Fruit fly (Drosophila melanogaster) whole organism, embryonic: ENCODE data around the gene CG13390.

ENCODE experiments used
- Atf3 ChIP-seq: fragments of 200-800 bp; sonication (Bioruptor generic); optimal IDR thresholded peaks from 3 replicates; lab custom pipeline; 2016; ENCODE audit warnings: missing biosample characterization, missing genetic modification characterization
- Bdp1 ChIP-seq: fragments of 200-800 bp; sonication (Bioruptor generic); optimal IDR thresholded peaks from 3 replicates; lab custom pipeline; 2016; ENCODE audit warnings: missing biosample characterization, missing genetic modification characterization
- CG10147 ChIP-seq: fragments of 200-800 bp; sonication (Bioruptor generic); optimal IDR thresholded peaks from 2 replicates; lab custom pipeline; 2019; ENCODE audit warnings: missing biosample characterization, mild to moderate bottlenecking, missing genetic modification characterization, moderate library complexity
- CG10366 ChIP-seq: fragments of 200-800 bp; sonication (Bioruptor generic); IDR thresholded peaks from 2 replicates; pipeline ENCODE4 v1.3.6; 2022; ENCODE audit warnings: missing biosample characterization, missing genetic modification characterization
- CG14014 ChIP-seq: fragments of 200-800 bp; sonication (Bioruptor generic); IDR thresholded peaks from 2 replicates; pipeline ENCODE4 v1.3.6; 2022; ENCODE audit warnings: missing biosample characterization, missing genetic modification characterization
- CG15269 ChIP-seq: fragments of 200-800 bp; sonication (Bioruptor generic); optimal IDR thresholded peaks from 2 replicates; lab custom pipeline; 2018; ENCODE audit warnings: missing biosample characterization, mild to moderate bottlenecking, missing genetic modification characterization, moderate library complexity
- CG15601 ChIP-seq: fragments of 200-800 bp; sonication (Bioruptor generic); optimal IDR thresholded peaks from 3 replicates; lab custom pipeline; 2019; ENCODE audit warnings: missing biosample characterization, mild to moderate bottlenecking, missing genetic modification characterization, moderate library complexity
- CG1602 ChIP-seq: fragments of 200-800 bp; sonication (Bioruptor generic); optimal IDR thresholded peaks from 3 replicates; lab custom pipeline; 2016; ENCODE audit warnings: missing biosample characterization, missing genetic modification characterization
- CG16863 ChIP-seq: fragments of 200-800 bp; sonication (Bioruptor generic); optimal IDR thresholded peaks from 3 replicates; lab custom pipeline; 2016; ENCODE audit warnings: missing biosample characterization, missing genetic modification characterization
- CG17328 ChIP-seq: fragments of 200-800 bp; sonication (Bioruptor generic); IDR thresholded peaks from 2 replicates; pipeline ENCODE4 v1.3.6; 2022; ENCODE audit warnings: missing biosample characterization, missing genetic modification characterization
- CG17829 ChIP-seq: fragments of 200-800 bp; optimal IDR thresholded peaks from 2 replicates; lab custom pipeline; 2019; ENCODE audit warnings: missing biosample characterization, mild to moderate bottlenecking, missing genetic modification characterization, moderate library complexity
- CG32767 ChIP-seq: fragments of 200-800 bp; sonication (Bioruptor generic); IDR thresholded peaks from 2 replicates; pipeline ENCODE4 v1.3.6; 2022; ENCODE audit warnings: missing biosample characterization, missing genetic modification characterization
- CG34224 ChIP-seq: fragments of 200-800 bp; sonication (Bioruptor generic); IDR thresholded peaks from 3 replicates; pipeline ENCODE4 v1.3.6; 2022; ENCODE audit warnings: missing biosample characterization, missing genetic modification characterization; ENCODE audit not compliant: partially characterized antibody
- CG42726 ChIP-seq: fragments of 200-800 bp; sonication (Bioruptor generic); IDR thresholded peaks from 2 replicates; pipeline ENCODE4 v1.3.6; 2022; ENCODE audit warnings: missing biosample characterization, missing genetic modification characterization; ENCODE audit not compliant: partially characterized antibody
- CG4360 ChIP-seq: fragments of 200-800 bp; sonication (Bioruptor generic); IDR thresholded peaks from 2 replicates; pipeline ENCODE4 v1.3.6; 2022; ENCODE audit warnings: missing biosample characterization, missing genetic modification characterization
- CG6813 ChIP-seq: fragments of 200-800 bp; sonication (Bioruptor generic); optimal IDR thresholded peaks from 2 replicates; lab custom pipeline; 2017; ENCODE audit warnings: missing biosample characterization, missing genetic modification characterization, mild to moderate bottlenecking, moderate library complexity, missing genetic modification reagents
- CG7271 ChIP-seq: fragments of 200-800 bp; sonication (Bioruptor generic); optimal IDR thresholded peaks from 2 replicates; lab custom pipeline; 2018; ENCODE audit warnings: missing biosample characterization, mild to moderate bottlenecking, missing genetic modification characterization, moderate library complexity
- CG7786 ChIP-seq: fragments of 200-800 bp; sonication (Bioruptor generic); optimal IDR thresholded peaks from 2 replicates; lab custom pipeline; 2016; ENCODE audit warnings: missing biosample characterization, missing genetic modification characterization
- CG8089 ChIP-seq: fragments of 200-800 bp; sonication (Bioruptor generic); optimal IDR thresholded peaks from 3 replicates; lab custom pipeline; 2016; ENCODE audit warnings: missing biosample characterization, missing genetic modification characterization
- CG9876 ChIP-seq: fragments of 200-800 bp; sonication (Bioruptor generic); optimal IDR thresholded peaks from 2 replicates; lab custom pipeline; 2016; ENCODE audit warnings: missing biosample characterization, missing genetic modification characterization
- Dfd ChIP-seq, 2 experiments: fragments of >200 bp; optimal IDR thresholded peaks; 2 replicates each; lab custom pipeline; 2017; ENCODE audit warnings: missing biosample characterization in 2 of 2, missing genetic modification characterization in 2 of 2
- Dp ChIP-seq: fragments of 200-800 bp; sonication (Bioruptor generic); optimal IDR thresholded peaks from 2 replicates; lab custom pipeline; 2018; ENCODE audit warnings: missing biosample characterization, mild to moderate bottlenecking, missing genetic modification characterization, moderate library complexity
- Gsc ChIP-seq: fragments of 200-800 bp; sonication (Bioruptor generic); IDR thresholded peaks from 2 replicates; pipeline ENCODE4 v1.3.6; 2022; ENCODE audit warnings: missing biosample characterization, missing genetic modification characterization
- Hr51 ChIP-seq, 2 experiments: fragments of 200-800 bp; sonication (Bioruptor generic); optimal IDR thresholded peaks; 2 replicates in 1 of 2; 3 replicates in 1 of 2; lab custom pipeline; 2016 to 2018; ENCODE audit warnings: missing biosample characterization in 2 of 2, missing genetic modification characterization in 2 of 2, mild to moderate bottlenecking in 1 of 2, moderate library complexity in 1 of 2
- Mrtf ChIP-seq: fragments of 200-800 bp; sonication (Bioruptor generic); IDR thresholded peaks from 3 replicates; pipeline ENCODE4 v1.3.6; 2022; ENCODE audit warnings: missing biosample characterization, missing genetic modification characterization
- NFAT ChIP-seq: fragments of 200-800 bp; sonication (Bioruptor generic); IDR thresholded peaks from 2 replicates; pipeline ENCODE4 v1.3.6; 2022; ENCODE audit warnings: missing biosample characterization, missing genetic modification characterization
- Ravus ChIP-seq: fragments of 200-800 bp; sonication (Bioruptor generic); IDR thresholded peaks from 2 replicates; pipeline ENCODE4 v1.3.6; 2022; ENCODE audit warnings: missing biosample characterization, missing genetic modification characterization
- Side ChIP-seq: fragments of 200-800 bp; sonication (Bioruptor generic); optimal IDR thresholded peaks from 2 replicates; lab custom pipeline; 2016; ENCODE audit warnings: missing biosample characterization, missing genetic modification characterization
- Six4 ChIP-seq: fragments of 200-800 bp; sonication (Bioruptor generic); optimal IDR thresholded peaks from 2 replicates; lab custom pipeline; 2016; ENCODE audit warnings: missing biosample characterization, missing genetic modification characterization
- ap ChIP-seq: fragments of 200-800 bp; sonication (Bioruptor generic); IDR thresholded peaks from 2 replicates; pipeline ENCODE4 v1.3.6; 2022; ENCODE audit warnings: missing biosample characterization, missing genetic modification characterization
- az2 ChIP-seq: fragments of 200-800 bp; sonication (Bioruptor generic); optimal IDR thresholded peaks from 3 replicates; lab custom pipeline; 2016; ENCODE audit warnings: missing biosample characterization, missing genetic modification characterization
- caup ChIP-seq: fragments of 200-800 bp; sonication (Bioruptor generic); optimal IDR thresholded peaks from 3 replicates; lab custom pipeline; 2017; ENCODE audit warnings: missing biosample characterization, mild to moderate bottlenecking, missing genetic modification characterization, moderate library complexity; ENCODE audit not compliant: severe bottlenecking
- crc ChIP-seq: fragments of 200-800 bp; sonication (Bioruptor generic); optimal IDR thresholded peaks from 2 replicates; lab custom pipeline; 2016; ENCODE audit warnings: missing biosample characterization, missing genetic modification characterization
- dmrt11E ChIP-seq: fragments of 200-800 bp; sonication (Bioruptor generic); optimal IDR thresholded peaks from 3 replicates; lab custom pipeline; 2018; ENCODE audit warnings: missing biosample characterization, mild to moderate bottlenecking, missing genetic modification characterization, moderate library complexity
- dpn ChIP-seq, 2 experiments: fragments of 200-800 bp; sonication (Bioruptor generic); optimal IDR thresholded peaks; 3 replicates each; lab custom pipeline; 2016; ENCODE audit warnings: missing biosample characterization in 2 of 2, missing genetic modification characterization in 2 of 2
- eve ChIP-seq, 2 experiments: fragments of >200 bp; optimal IDR thresholded peaks; 2 replicates each; lab custom pipeline; 2017; ENCODE audit warnings: missing biosample characterization in 2 of 2, missing genetic modification characterization in 2 of 2
- hth ChIP-seq: fragments of >200 bp; optimal IDR thresholded peaks from 2 replicates; lab custom pipeline; 2017; ENCODE audit warnings: inconsistent platforms
- ind ChIP-seq: fragments of 200-800 bp; sonication (Bioruptor generic); optimal IDR thresholded peaks from 3 replicates; lab custom pipeline; 2016; ENCODE audit warnings: missing biosample characterization, missing genetic modification characterization
- jigr1 ChIP-seq: fragments of 200-800 bp; sonication (Bioruptor generic); IDR thresholded peaks from 3 replicates; pipeline ENCODE4 v1.3.6; 2022; ENCODE audit warnings: missing biosample characterization, missing genetic modification characterization
- ken ChIP-seq: fragments of 200-800 bp; sonication (Bioruptor generic); IDR thresholded peaks from 3 replicates; pipeline ENCODE4 v1.3.6; 2022; ENCODE audit warnings: missing biosample characterization, missing genetic modification characterization
- maf-S ChIP-seq: fragments of 200-800 bp; sonication (Bioruptor generic); optimal IDR thresholded peaks from 2 replicates; lab custom pipeline; 2016; ENCODE audit warnings: missing biosample characterization, missing genetic modification characterization
- nerfin-2 ChIP-seq: fragments of 200-800 bp; sonication (Bioruptor generic); IDR thresholded peaks from 2 replicates; pipeline ENCODE4 v1.3.6; 2022; ENCODE audit warnings: missing biosample characterization, missing genetic modification characterization; ENCODE audit not compliant: partially characterized antibody
- pan ChIP-seq, 4 experiments: fragments of >200 bp in 3 of 4; fragments of 200-800 bp in 1 of 4; sonication (Bioruptor generic) in 1 of 4; optimal IDR thresholded peaks in 3 of 4; IDR thresholded peaks in 1 of 4; 2 replicates each; pipeline versions ENCODE4 v1.3.6 to Lab custom; 2017 to 2022; ENCODE audit warnings: missing biosample characterization in 2 of 4, missing genetic modification characterization in 2 of 4, mixed read lengths in 1 of 4
- pita ChIP-seq: fragments of 200-800 bp; sonication (Bioruptor generic); optimal IDR thresholded peaks from 2 replicates; lab custom pipeline; 2017; ENCODE audit warnings: missing biosample characterization, mild to moderate bottlenecking, missing genetic modification characterization
- repo ChIP-seq: fragments of 200-800 bp; sonication (Bioruptor generic); optimal IDR thresholded peaks from 2 replicates; lab custom pipeline; 2016; ENCODE audit warnings: missing biosample characterization, missing genetic modification characterization
- ro ChIP-seq: fragments of 200-800 bp; sonication (Bioruptor generic); IDR thresholded peaks from 2 replicates; pipeline ENCODE4 v1.3.6; 2022; ENCODE audit warnings: missing biosample characterization, missing genetic modification characterization
- shn ChIP-seq: fragments of 200-800 bp; sonication (Bioruptor generic); optimal IDR thresholded peaks from 3 replicates; lab custom pipeline; 2016; ENCODE audit warnings: missing biosample characterization, missing genetic modification characterization
- tio ChIP-seq: fragments of 200-800 bp; sonication (Bioruptor generic); optimal IDR thresholded peaks from 2 replicates; lab custom pipeline; 2017; ENCODE audit warnings: missing biosample characterization, missing genetic modification characterization, inconsistent platforms

The CG13390 gene

DNA sequence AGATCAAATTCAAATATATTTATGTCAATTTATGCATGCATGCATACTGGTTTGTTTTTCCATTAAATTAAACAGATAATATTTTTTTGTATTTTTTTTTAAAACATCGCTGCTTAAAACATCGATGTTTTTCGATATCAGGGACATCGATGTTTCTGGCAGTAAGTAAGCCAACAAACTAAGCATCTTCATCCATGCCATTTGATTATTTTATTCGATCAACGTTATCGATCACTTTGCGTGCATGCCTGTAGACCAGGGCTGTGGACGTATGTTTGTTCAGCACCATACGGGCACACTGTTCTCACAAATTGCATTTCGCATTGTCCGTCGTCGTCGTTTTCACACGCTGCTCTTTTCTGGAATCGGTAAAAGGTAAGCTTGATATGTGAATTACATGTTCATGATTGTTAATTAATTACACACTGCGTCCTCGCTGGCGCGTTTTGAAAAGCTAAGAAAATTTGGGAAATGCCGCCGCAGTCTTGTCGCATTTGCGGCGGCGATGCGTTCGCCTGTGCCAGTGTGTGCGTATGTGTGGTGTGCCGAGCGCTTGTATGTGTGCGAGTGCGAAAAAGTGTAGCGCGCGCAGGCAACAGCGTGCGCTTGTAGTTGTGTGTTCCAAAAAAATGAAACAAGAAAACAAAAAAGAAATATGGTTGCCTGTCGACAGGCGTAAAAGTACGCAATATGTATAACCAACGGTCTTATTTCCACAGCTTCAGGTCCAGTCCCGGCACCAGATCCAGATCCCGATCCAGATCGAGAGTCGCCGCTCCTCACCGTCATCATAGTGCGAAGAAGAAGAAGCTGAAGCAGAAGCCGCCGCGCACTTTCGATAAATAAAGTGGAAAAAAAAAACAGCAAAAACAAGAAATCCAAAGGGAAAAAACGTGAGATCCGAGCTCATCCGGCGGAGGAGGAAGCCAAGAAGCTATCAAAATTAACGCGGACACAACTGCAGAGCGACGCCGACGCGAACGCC, 27.0 kb upstream of the CG13390 start, which contains the start of gene emb (continued):
- TF ChIP-seq pan (optimal IDR thresholded peaks at IDR 0.05; lab: Kevin White, UChicago) = no peak
- TF ChIP-seq pan (GFP tag; optimal IDR thresholded peaks at IDR 0.05 in 1 of 2, IDR thresholded peaks at IDR 0.05 in 1 of 2) = peak in 1 of 2 experiments; percentile 42
- peak; percentile 46 for TF ChIP-seq Six4 (GFP tag; lab: Kevin White, UChicago)
- TF ChIP-seq Mrtf = no peak
- no peak for TF ChIP-seq pita (GFP tag; lab: Kevin White, UChicago)
- TF ChIP-seq repo (GFP tag; lab: Kevin White, UChicago) = peak; percentile 19
- no peak for TF ChIP-seq crc
- peak; percentile 30 for TF ChIP-seq maf-S
- no peak for TF ChIP-seq eve (GFP tag; optimal IDR thresholded peaks at IDR 0.05; lab: Kevin White, UChicago)
- peak; percentile 51 for TF ChIP-seq az2 (GFP tag; lab: Kevin White, UChicago)
- no peak for TF ChIP-seq Gsc (GFP tag; lab: Robert Waterston, UW)
- peak; percentile 33 for TF ChIP-seq CG1602 (GFP tag; lab: Kevin White, UChicago)
- TF ChIP-seq jigr1 = peak; percentile 57; the same call in 1 of the 3 replicates
- TF ChIP-seq CG15269 (tag; lab: Kevin White, UChicago) = no peak
- TF ChIP-seq caup (GFP tag; lab: Kevin White, UChicago) = peak; percentile 36
- no peak for TF ChIP-seq CG7271 (tag; lab: Kevin White, UChicago)
- TF ChIP-seq Hr51 (GFP tag; optimal IDR thresholded peaks at IDR 0.05; lab: Kevin White, UChicago) = peak in 1 of 2 experiments; percentile 15
- TF ChIP-seq CG10366 (GFP tag; lab: Robert Waterston, UW) = peak; percentile 31; the same call in 1 of the 2 replicates
- TF ChIP-seq ind (GFP tag; lab: Kevin White, UChicago) = peak; percentile 37
- peak; percentile 36 to 50 for TF ChIP-seq dpn (GFP tag; optimal IDR thresholded peaks at IDR 0.05; lab: Kevin White, UChicago)
- no peak for TF ChIP-seq CG32767
- TF ChIP-seq CG7786 (GFP tag; lab: Kevin White, UChicago) = peak; percentile 50
- TF ChIP-seq CG14014 (GFP tag; lab: Robert Waterston, UW) = 0 out of 2 replicates have a peak, but pooled peaks have one; percentile 19
- TF ChIP-seq ro (GFP tag; lab: Robert Waterston, UW) = no peak
- peak; percentile 25 for TF ChIP-seq CG9876 (GFP tag; lab: Kevin White, UChicago)
- no peak for TF ChIP-seq hth (lab: Kevin White, UChicago)
- TF ChIP-seq ken (GFP tag; lab: Robert Waterston, UW) = no peak
- no peak for TF ChIP-seq CG4360
- TF ChIP-seq CG6813 (GFP tag; lab: Kevin White, UChicago) = no peak
- TF ChIP-seq shn (GFP tag; lab: Kevin White, UChicago) = peak; percentile 46
- peak; percentile 23 for TF ChIP-seq Bdp1 (GFP tag; lab: Kevin White, UChicago)
- peak; percentile 43 for TF ChIP-seq CG8089 (GFP tag; lab: Kevin White, UChicago)
- TF ChIP-seq nerfin-2 (GFP tag; lab: Robert Waterston, UW) = peak; percentile 100
- TF ChIP-seq CG17328 (GFP tag; lab: Robert Waterston, UW) = 0 out of 2 replicates have a peak, but pooled peaks have one; percentile 24
- TF ChIP-seq CG16863 = peak; percentile 1
- peak; percentile 47 for TF ChIP-seq CG15601 (tag; lab: Kevin White, UChicago)
- TF ChIP-seq dmrt11E (tag; lab: Kevin White, UChicago) = peak; percentile 48
- peak; percentile 71 for TF ChIP-seq CG17829 (tag; lab: Kevin White, UChicago)
- TF ChIP-seq CG10147 (GFP tag; lab: Kevin White, UChicago) = no peak
- TF ChIP-seq tio (GFP tag; lab: Kevin White, UChicago) = no peak
- peak; percentile 95 for TF ChIP-seq CG34224
- TF ChIP-seq Ravus (GFP tag; lab: Robert Waterston, UW) = no peak
- no peak for TF ChIP-seq ap (GFP tag; lab: Robert Waterston, UW)
- TF ChIP-seq Dfd (GFP tag; optimal IDR thresholded peaks at IDR 0.05; lab: Kevin White, UChicago) = no peak
- no peak for TF ChIP-seq Atf3 (GFP tag; lab: Kevin White, UChicago)
- no peak for TF ChIP-seq Side (GFP tag; lab: Kevin White, UChicago)
- peak; percentile 58 for TF ChIP-seq NFAT
- TF ChIP-seq CG42726 (GFP tag; lab: Robert Waterston, UW) = peak; percentile 88
- peak; percentile 65 for TF ChIP-seq Dp (GFP tag; lab: Kevin White, UChicago)
